Fruit fly (Drosophila melanogaster) whole organism, embryonic: ENCODE measurements around the gene CG7530.

Source experiments
- Adf1 ChIP-seq: fragments of 200-800 bp; sonication (Bioruptor generic); IDR thresholded peaks from 2 replicates; pipeline ENCODE4 v1.3.6; 2022; ENCODE audit warnings: missing biosample characterization, missing genetic modification characterization
- Bgb ChIP-seq: fragments of 200-800 bp; sonication (Bioruptor generic); IDR thresholded peaks from 2 replicates; pipeline ENCODE4 v1.3.6; 2022; ENCODE audit warnings: missing biosample characterization, missing genetic modification characterization; ENCODE audit not compliant: partially characterized antibody
- CG10366 ChIP-seq: fragments of 200-800 bp; sonication (Bioruptor generic); IDR thresholded peaks from 2 replicates; pipeline ENCODE4 v1.3.6; 2022; ENCODE audit warnings: missing biosample characterization, missing genetic modification characterization
- CG11456 ChIP-seq: fragments of 200-800 bp; sonication (Bioruptor generic); IDR thresholded peaks from 3 replicates; pipeline ENCODE4 v1.3.6; 2022; ENCODE audit warnings: missing biosample characterization, missing genetic modification characterization
- CG1233 ChIP-seq: fragments of 200-800 bp; sonication (Bioruptor generic); optimal IDR thresholded peaks from 4 replicates; lab custom pipeline; 2018; ENCODE audit warnings: missing biosample characterization, mild to moderate bottlenecking, missing genetic modification characterization
- CG13775 ChIP-seq: fragments of 200-800 bp; sonication (Bioruptor generic); optimal IDR thresholded peaks from 3 replicates; lab custom pipeline; 2017; ENCODE audit warnings: missing biosample characterization, mild to moderate bottlenecking, missing genetic modification characterization
- CG14014 ChIP-seq: fragments of 200-800 bp; sonication (Bioruptor generic); IDR thresholded peaks from 2 replicates; pipeline ENCODE4 v1.3.6; 2022; ENCODE audit warnings: missing biosample characterization, missing genetic modification characterization
- CG15696 ChIP-seq: fragments of 200-800 bp; sonication (Bioruptor generic); optimal IDR thresholded peaks from 2 replicates; lab custom pipeline; 2019; ENCODE audit warnings: missing biosample characterization, mild to moderate bottlenecking, missing genetic modification characterization, moderate library complexity
- CG16863 ChIP-seq: fragments of 200-800 bp; sonication (Bioruptor generic); optimal IDR thresholded peaks from 3 replicates; lab custom pipeline; 2016; ENCODE audit warnings: missing biosample characterization, missing genetic modification characterization
- CG17912 ChIP-seq: fragments of 200-800 bp; sonication (Bioruptor generic); optimal IDR thresholded peaks from 2 replicates; lab custom pipeline; 2018; ENCODE audit warnings: missing biosample characterization, mild to moderate bottlenecking, missing genetic modification characterization
- CG18011 ChIP-seq: fragments of 200-800 bp; sonication (Bioruptor generic); optimal IDR thresholded peaks from 2 replicates; lab custom pipeline; 2017; ENCODE audit warnings: missing biosample characterization, missing genetic modification characterization, mild to moderate bottlenecking, moderate library complexity, missing genotype
- CG31224 ChIP-seq: fragments of 200-800 bp; sonication (Bioruptor generic); IDR thresholded peaks from 2 replicates; pipeline ENCODE4 v1.3.6; 2022; ENCODE audit warnings: missing biosample characterization, missing genetic modification characterization
- CG31441 ChIP-seq: fragments of 200-800 bp; sonication (Bioruptor generic); IDR thresholded peaks from 2 replicates; pipeline ENCODE4 v1.3.6; 2022; ENCODE audit warnings: missing biosample characterization, missing genetic modification characterization
- CG3847 ChIP-seq: fragments of 200-800 bp; sonication (Bioruptor generic); IDR thresholded peaks from 2 replicates; pipeline ENCODE4 v1.3.6; 2022; ENCODE audit warnings: missing biosample characterization, missing genetic modification characterization
- CG4360 ChIP-seq: fragments of 200-800 bp; sonication (Bioruptor generic); IDR thresholded peaks from 2 replicates; pipeline ENCODE4 v1.3.6; 2022; ENCODE audit warnings: missing biosample characterization, missing genetic modification characterization
- CG6791 ChIP-seq: fragments of 200-800 bp; sonication (Bioruptor generic); IDR thresholded peaks from 3 replicates; pipeline ENCODE4 v1.3.6; 2022; ENCODE audit warnings: missing biosample characterization, missing genetic modification characterization; ENCODE audit not compliant: partially characterized antibody
- D ChIP-seq, 2 experiments: fragments of 200-800 bp in 1 of 2; fragments of >200 bp in 1 of 2; sonication (Bioruptor generic) in 1 of 2; optimal IDR thresholded peaks; 2 replicates in 1 of 2; 3 replicates in 1 of 2; lab custom pipeline; 2017; ENCODE audit warnings: mild to moderate bottlenecking in 1 of 2, missing biosample characterization in 1 of 2, missing genetic modification characterization in 1 of 2, missing genetic modification reagents in 1 of 2
- Doc2 ChIP-seq: fragments of 200-800 bp; sonication (Bioruptor generic); IDR thresholded peaks from 2 replicates; pipeline ENCODE4 v1.3.6; 2022; ENCODE audit warnings: missing biosample characterization, missing genetic modification characterization
- Hey ChIP-seq: fragments of 200-800 bp; sonication (Bioruptor generic); optimal IDR thresholded peaks from 3 replicates; lab custom pipeline; 2018; ENCODE audit warnings: missing biosample characterization, mild to moderate bottlenecking, missing genetic modification characterization
- HmgD ChIP-seq: fragments of 200-800 bp; sonication (Bioruptor generic); optimal IDR thresholded peaks from 3 replicates; lab custom pipeline; 2016; ENCODE audit warnings: missing biosample characterization, missing genetic modification characterization
- Lpt ChIP-seq: fragments of >200 bp; optimal IDR thresholded peaks from 2 replicates; lab custom pipeline; 2018; ENCODE audit warnings: missing biosample characterization, missing genetic modification characterization
- Meics ChIP-seq: fragments of 200-800 bp; sonication (Bioruptor generic); optimal IDR thresholded peaks from 2 replicates; lab custom pipeline; 2017; ENCODE audit warnings: missing biosample characterization, mild to moderate bottlenecking, missing genetic modification characterization
- Nf-YA ChIP-seq: fragments of 200-800 bp; sonication (Bioruptor generic); IDR thresholded peaks from 2 replicates; pipeline ENCODE4 v1.3.6; 2022; ENCODE audit warnings: missing biosample characterization, missing genetic modification characterization
- Poxn ChIP-seq: fragments of 200-800 bp; sonication (Bioruptor generic); IDR thresholded peaks from 2 replicates; pipeline ENCODE4 v1.3.6; 2022; ENCODE audit warnings: missing biosample characterization, missing genetic modification characterization
- Ravus ChIP-seq: fragments of 200-800 bp; sonication (Bioruptor generic); IDR thresholded peaks from 2 replicates; pipeline ENCODE4 v1.3.6; 2022; ENCODE audit warnings: missing biosample characterization, missing genetic modification characterization
- Sry-β ChIP-seq: fragments of 200-800 bp; sonication (Bioruptor generic); optimal IDR thresholded peaks from 2 replicates; lab custom pipeline; 2018; ENCODE audit warnings: missing biosample characterization, mild to moderate bottlenecking, missing genetic modification characterization, moderate library complexity
- ap ChIP-seq: fragments of 200-800 bp; sonication (Bioruptor generic); IDR thresholded peaks from 2 replicates; pipeline ENCODE4 v1.3.6; 2022; ENCODE audit warnings: missing biosample characterization, missing genetic modification characterization
- ash1 ChIP-seq: fragments of 200-800 bp; sonication (Bioruptor generic); optimal IDR thresholded peaks from 2 replicates; lab custom pipeline; 2018; ENCODE audit warnings: missing biosample characterization, mild to moderate bottlenecking, missing genetic modification characterization
- cas ChIP-seq: fragments of 200-800 bp; sonication (Bioruptor generic); IDR thresholded peaks from 2 replicates; pipeline ENCODE4 v1.3.6; 2022; ENCODE audit warnings: missing biosample characterization, missing genetic modification characterization
- caup ChIP-seq: fragments of 200-800 bp; sonication (Bioruptor generic); optimal IDR thresholded peaks from 3 replicates; lab custom pipeline; 2017; ENCODE audit warnings: missing biosample characterization, mild to moderate bottlenecking, missing genetic modification characterization, moderate library complexity; ENCODE audit not compliant: severe bottlenecking
- chinmo ChIP-seq: fragments of 200-800 bp; sonication (Bioruptor generic); IDR thresholded peaks from 4 replicates; pipeline ENCODE4 v1.3.6; 2022; ENCODE audit warnings: missing biosample characterization, missing genetic modification characterization; ENCODE audit not compliant: partially characterized antibody
- chn ChIP-seq: fragments of 200-800 bp; sonication (Bioruptor generic); optimal IDR thresholded peaks from 2 replicates; lab custom pipeline; 2016; ENCODE audit warnings: missing biosample characterization, missing genetic modification characterization
- dimm ChIP-seq: fragments of 200-800 bp; sonication (Bioruptor generic); IDR thresholded peaks from 2 replicates; pipeline ENCODE4 v1.3.6; 2022; ENCODE audit warnings: missing biosample characterization, missing genetic modification characterization
- fu2 ChIP-seq: fragments of 200-800 bp; sonication (Bioruptor generic); optimal IDR thresholded peaks from 2 replicates; lab custom pipeline; 2016; ENCODE audit warnings: missing biosample characterization, missing genetic modification characterization
- kay ChIP-seq: fragments of 200-800 bp; sonication (Bioruptor generic); optimal IDR thresholded peaks from 2 replicates; lab custom pipeline; 2016; ENCODE audit warnings: missing biosample characterization, missing genetic modification characterization
- ken ChIP-seq: fragments of 200-800 bp; sonication (Bioruptor generic); IDR thresholded peaks from 3 replicates; pipeline ENCODE4 v1.3.6; 2022; ENCODE audit warnings: missing biosample characterization, missing genetic modification characterization
- klu ChIP-seq: fragments of 200-800 bp; sonication (Bioruptor generic); IDR thresholded peaks from 2 replicates; pipeline ENCODE4 v1.3.6; 2022; ENCODE audit warnings: missing biosample characterization, missing genetic modification characterization
- lilli ChIP-seq: fragments of 200-800 bp; sonication (Bioruptor generic); optimal IDR thresholded peaks from 3 replicates; lab custom pipeline; 2016; ENCODE audit warnings: missing biosample characterization, missing genetic modification characterization
- onecut ChIP-seq: fragments of 200-800 bp; sonication (Bioruptor generic); IDR thresholded peaks from 2 replicates; pipeline ENCODE4 v1.3.6; 2022; ENCODE audit warnings: missing biosample characterization, missing genetic modification characterization
- pb ChIP-seq: fragments of 200-800 bp; sonication (Bioruptor generic); optimal IDR thresholded peaks from 3 replicates; lab custom pipeline; 2016; ENCODE audit warnings: missing biosample characterization, missing genetic modification characterization
- prd ChIP-seq, 3 experiments: fragments of >200 bp in 2 of 3; fragments of 200-800 bp in 1 of 3; sonication (Bioruptor generic) in 1 of 3; optimal IDR thresholded peaks in 2 of 3; IDR thresholded peaks in 1 of 3; 2 replicates in 2 of 3; 3 replicates in 1 of 3; pipeline versions ENCODE4 v1.3.6 to Lab custom; 2017 to 2022; ENCODE audit warnings: missing biosample characterization in 1 of 3, missing genetic modification characterization in 1 of 3
- pum ChIP-seq: fragments of 200-800 bp; sonication (Bioruptor generic); optimal IDR thresholded peaks from 2 replicates; lab custom pipeline; 2016; ENCODE audit warnings: missing biosample characterization, missing genetic modification characterization
- sc ChIP-seq, 3 experiments: fragments of >200 bp in 2 of 3; fragments of 200-800 bp in 1 of 3; sonication (Bioruptor generic) in 1 of 3; optimal IDR thresholded peaks; 2 replicates in 2 of 3; 3 replicates in 1 of 3; lab custom pipeline; 2017; ENCODE audit warnings: mild to moderate bottlenecking in 1 of 3, missing biosample characterization in 1 of 3, missing genetic modification characterization in 1 of 3, missing genetic modification reagents in 1 of 3
- sna ChIP-seq: fragments of 200-800 bp; sonication (Bioruptor generic); IDR thresholded peaks from 2 replicates; pipeline ENCODE4 v1.3.6; 2022; ENCODE audit warnings: missing biosample characterization, missing genetic modification characterization; ENCODE audit not compliant: partially characterized antibody
- sr ChIP-seq: fragments of 200-800 bp; sonication (Bioruptor generic); IDR thresholded peaks from 3 replicates; pipeline ENCODE4 v1.3.6; 2022; ENCODE audit warnings: missing biosample characterization, missing genetic modification characterization
- tin ChIP-seq: fragments of 200-800 bp; sonication (Bioruptor generic); optimal IDR thresholded peaks from 3 replicates; lab custom pipeline; 2016; ENCODE audit warnings: missing biosample characterization, missing genetic modification characterization
- tio ChIP-seq: fragments of 200-800 bp; sonication (Bioruptor generic); optimal IDR thresholded peaks from 2 replicates; lab custom pipeline; 2017; ENCODE audit warnings: missing biosample characterization, missing genetic modification characterization, inconsistent platforms
- vfl ChIP-seq: fragments of 200-800 bp; sonication (Bioruptor generic); optimal IDR thresholded peaks from 2 replicates; lab custom pipeline; 2016; ENCODE audit warnings: missing biosample characterization, missing genetic modification characterization

CG7530 gene

dm6 chr3R:14741192-14741915 lies 10.0 kb upstream of the CG7530 start, which contains the start of the genes eff and jvl (continued):
- TF ChIP-seq fu2 (GFP tag; lab: Kevin White, UChicago): no peak
- TF ChIP-seq D (optimal IDR thresholded peaks at IDR 0.05; lab: Kevin White, UChicago): no peak
- no peak for TF ChIP-seq D (GFP tag; optimal IDR thresholded peaks at IDR 0.05; lab: Kevin White, UChicago)
- no peak for TF ChIP-seq Lpt (GFP tag; lab: Kevin White, UChicago)
- TF ChIP-seq CG15696: no peak
- no peak for TF ChIP-seq ash1 (GFP tag; lab: Kevin White, UChicago)
- TF ChIP-seq CG11456 (GFP tag; lab: Robert Waterston, UW): no peak; the same call in 1 of the 3 replicates
- peak; percentile 19; the same call in 1 of the 2 replicates for TF ChIP-seq CG31441 (GFP tag; lab: Robert Waterston, UW)
- TF ChIP-seq sr (GFP tag; lab: Robert Waterston, UW): no peak
- TF ChIP-seq sc (optimal IDR thresholded peaks at IDR 0.05; lab: Kevin White, UChicago): no peak
- TF ChIP-seq sc (GFP tag; optimal IDR thresholded peaks at IDR 0.05; lab: Kevin White, UChicago): no peak
- TF ChIP-seq HmgD (GFP tag; lab: Kevin White, UChicago): no peak
- no peak for TF ChIP-seq CG16863
- peak; percentile 99 for TF ChIP-seq sna (GFP tag; lab: Robert Waterston, UW)
- no peak for TF ChIP-seq prd (optimal IDR thresholded peaks at IDR 0.05; lab: Kevin White, UChicago)
- TF ChIP-seq prd (GFP tag; IDR thresholded peaks at IDR 0.05; lab: Robert Waterston, UW): peak; percentile 30; the same call in 1 of the 3 replicates
- TF ChIP-seq CG3847 (GFP tag; lab: Robert Waterston, UW): no peak
- TF ChIP-seq onecut (GFP tag; lab: Robert Waterston, UW): peak; percentile 56
- peak; percentile 19 for TF ChIP-seq CG18011 (GFP tag; lab: Kevin White, UChicago)
- peak; percentile 93 for TF ChIP-seq Bgb (GFP tag; lab: Robert Waterston, UW)
- peak; percentile 76 for TF ChIP-seq lilli (GFP tag; lab: Kevin White, UChicago)
- TF ChIP-seq ap (GFP tag; lab: Robert Waterston, UW): 0 out of 2 replicates have a peak, but pooled peaks have one; percentile 10
- no peak for TF ChIP-seq Ravus (GFP tag; lab: Robert Waterston, UW)
- peak; percentile 77; the same call in 2 of the 4 replicates for TF ChIP-seq chinmo (GFP tag; lab: Robert Waterston, UW)
- TF ChIP-seq kay (GFP tag; lab: Kevin White, UChicago): no peak
- no peak for TF ChIP-seq CG14014 (GFP tag; lab: Robert Waterston, UW)
- no peak for TF ChIP-seq CG31224 (GFP tag; lab: Robert Waterston, UW)
- TF ChIP-seq CG17912 (GFP tag; lab: Kevin White, UChicago): no peak
- peak; percentile 56 for TF ChIP-seq chn (GFP tag; lab: Kevin White, UChicago)
- TF ChIP-seq CG6791 (GFP tag; lab: Robert Waterston, UW): peak; percentile 84
- no peak for TF ChIP-seq dimm (GFP tag; lab: Robert Waterston, UW)
- TF ChIP-seq tio (GFP tag; lab: Kevin White, UChicago): peak; percentile 31
- no peak for TF ChIP-seq Sry-β (GFP tag; lab: Kevin White, UChicago)
- TF ChIP-seq Meics: no peak
- TF ChIP-seq cas: peak; percentile 46; the same call in 1 of the 2 replicates
- TF ChIP-seq CG1233: no peak
- TF ChIP-seq vfl (GFP tag; lab: Kevin White, UChicago): peak; percentile 58
- TF ChIP-seq Poxn: no peak
- no peak for TF ChIP-seq CG13775 (GFP tag; lab: Kevin White, UChicago)
- peak; percentile 55; the same call in 2 of the 3 replicates for TF ChIP-seq ken (GFP tag; lab: Robert Waterston, UW)
- TF ChIP-seq pb (GFP tag; lab: Kevin White, UChicago): no peak
- peak; percentile 41 for TF ChIP-seq tin
- no peak for TF ChIP-seq Nf-YA (GFP tag; lab: Robert Waterston, UW)
- no peak for TF ChIP-seq Hey (tag; lab: Kevin White, UChicago)
- TF ChIP-seq pum (GFP tag; lab: Kevin White, UChicago): peak; percentile 13
- peak; percentile 68 for TF ChIP-seq klu
- TF ChIP-seq CG10366 (GFP tag; lab: Robert Waterston, UW): no peak
- TF ChIP-seq caup (GFP tag; lab: Kevin White, UChicago): no peak
- no peak for TF ChIP-seq Adf1 (GFP tag; lab: Robert Waterston, UW)
- TF ChIP-seq Doc2 (GFP tag; lab: Robert Waterston, UW): no peak
- TF ChIP-seq CG4360 (GFP tag; lab: Robert Waterston, UW): no peak; the same call in 1 of the 2 replicates
